Worm (Caenorhabditis elegans): Measurements from ENCODE around the gene pes-5.

ce11 chrII:11794392-11794791, 35.4 kb downstream of the pes-5 start:
- TF ChIP-seq jun-1 (tag; optimal IDR thresholded peaks at IDR 0.05) (no peak), dmd-9 (GFP tag; IDR thresholded peaks at IDR 0.05) (no peak), mxl-3 (GFP tag; optimal IDR thresholded peaks at IDR 0.05) (no peak), F26F4.8 (GFP tag; conservative IDR thresholded peaks at IDR 0.05) (no peak), nhr-76 (tag; optimal IDR thresholded peaks at IDR 0.05) (no peak), aly-2 (tag; optimal IDR thresholded peaks at IDR 0.05) (no peak), lsy-2 (tag; optimal IDR thresholded peaks at IDR 0.05) (no peak), nhr-42 (GFP tag; IDR thresholded peaks at IDR 0.05) (no peak), nhr-6 (tag; optimal IDR thresholded peaks at IDR 0.05) (peak; percentile 3), nhr-102 (tag; optimal IDR thresholded peaks at IDR 0.05) (no peak), Y105C5A.15 (GFP tag; IDR thresholded peaks at IDR 0.05) (no peak)
